Fruit fly (Drosophila melanogaster): ENCODE data around the gene CG14811.
A peak's percentile ranks its signal among the peaks of the same experiment; 100 is the strongest.

CG14811 gene

DNA sequence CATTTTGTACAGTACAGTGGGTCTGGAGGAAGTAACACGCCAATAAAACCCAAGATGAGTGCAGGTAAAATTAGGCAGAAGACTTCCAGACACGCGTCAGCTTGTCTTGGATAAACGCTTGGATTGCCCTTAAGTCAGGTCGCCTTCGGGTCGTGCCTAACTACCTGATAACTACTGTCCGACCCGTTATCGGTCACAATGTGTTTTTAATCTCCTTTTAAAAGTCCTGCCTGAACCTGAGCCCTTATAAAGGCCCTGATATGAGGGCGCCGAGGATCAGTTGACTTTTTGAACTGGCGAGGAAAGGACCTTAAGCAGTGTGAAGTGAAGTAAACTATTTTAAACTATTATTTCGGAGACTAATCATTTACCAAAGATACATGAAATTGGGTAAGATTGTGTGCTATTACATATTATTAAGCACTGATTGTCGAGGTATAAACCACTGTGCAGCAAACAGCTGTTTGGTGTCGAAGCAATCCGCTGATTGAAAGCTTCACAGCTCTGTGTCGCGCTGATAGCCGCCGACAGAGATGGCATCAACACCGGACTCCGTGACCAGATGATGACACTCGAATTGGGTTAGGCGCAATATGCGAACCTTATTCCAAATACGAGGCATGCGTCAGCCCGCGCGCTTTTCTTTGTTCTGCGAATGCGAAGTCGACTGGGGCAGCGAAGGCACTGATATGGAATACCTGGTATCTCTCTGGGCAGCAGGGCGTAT lies 1.9 kb upstream of the CG14811 start:
- TF ChIP-seq Pif1B (GFP tag; optimal IDR thresholded peaks at IDR 0.05) (no peak), CG14655 (GFP tag; optimal IDR thresholded peaks at IDR 0.05) (no peak), CG32121 (GFP tag; IDR thresholded peaks at IDR 0.05) (no peak)

DNA sequence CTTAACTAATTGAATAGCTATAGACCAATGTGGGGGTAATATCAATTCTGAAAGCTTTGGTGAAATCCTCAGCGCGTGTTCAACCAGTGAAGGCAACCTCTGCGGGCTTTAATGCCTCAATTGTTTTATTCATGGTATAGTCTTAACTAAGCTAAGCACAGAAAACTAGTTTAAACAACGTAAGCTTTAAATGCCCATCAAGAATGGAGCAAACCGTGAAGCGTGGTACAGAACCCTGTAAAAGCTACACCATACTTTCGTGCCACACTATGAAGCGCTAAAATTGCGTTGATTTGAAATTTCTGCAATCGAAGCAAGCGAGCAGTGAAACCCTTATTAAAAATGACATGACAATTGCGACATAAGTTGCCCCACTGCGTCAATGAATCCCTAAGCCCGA lies 1.1 kb downstream of the CG14811 start:
- no peak for TF ChIP-seq CG8301 (tag; optimal IDR thresholded peaks at IDR 0.05)
- no peak for TF ChIP-seq CG12605 (GFP tag; IDR thresholded peaks at IDR 0.05)
- TF ChIP-seq CG4496 (GFP tag; IDR thresholded peaks at IDR 0.05), result no peak
- TF ChIP-seq CG10348 (GFP tag; IDR thresholded peaks at IDR 0.05), result no peak
- TF ChIP-seq fd96Ca (GFP tag; IDR thresholded peaks at IDR 0.05), result no peak
- TF ChIP-seq CG17806 (tag; optimal IDR thresholded peaks at IDR 0.05), result no peak
- TF ChIP-seq Pif1B (GFP tag; optimal IDR thresholded peaks at IDR 0.05), result no peak
- TF ChIP-seq CG14655 (GFP tag; optimal IDR thresholded peaks at IDR 0.05), result no peak
- no peak for TF ChIP-seq EcR (GFP tag; optimal IDR thresholded peaks at IDR 0.05)
- no peak for TF ChIP-seq Ets98B (GFP tag; IDR thresholded peaks at IDR 0.05)
- no peak for TF ChIP-seq rn (GFP tag; IDR thresholded peaks at IDR 0.05)
- TF ChIP-seq D1 (tag; optimal IDR thresholded peaks at IDR 0.05), result no peak
- no peak for TF ChIP-seq gl (tag; optimal IDR thresholded peaks at IDR 0.05)
- no peak for TF ChIP-seq CG13204 (GFP tag; optimal IDR thresholded peaks at IDR 0.05)
- TF ChIP-seq Snoo (tag; optimal IDR thresholded peaks at IDR 0.05), result no peak
- no peak for TF ChIP-seq CG15710 (tag; optimal IDR thresholded peaks at IDR 0.05)
- no peak for TF ChIP-seq CG8159 (tag; optimal IDR thresholded peaks at IDR 0.05)
- TF ChIP-seq CG34367 (tag; optimal IDR thresholded peaks at IDR 0.05), result no peak

DNA sequence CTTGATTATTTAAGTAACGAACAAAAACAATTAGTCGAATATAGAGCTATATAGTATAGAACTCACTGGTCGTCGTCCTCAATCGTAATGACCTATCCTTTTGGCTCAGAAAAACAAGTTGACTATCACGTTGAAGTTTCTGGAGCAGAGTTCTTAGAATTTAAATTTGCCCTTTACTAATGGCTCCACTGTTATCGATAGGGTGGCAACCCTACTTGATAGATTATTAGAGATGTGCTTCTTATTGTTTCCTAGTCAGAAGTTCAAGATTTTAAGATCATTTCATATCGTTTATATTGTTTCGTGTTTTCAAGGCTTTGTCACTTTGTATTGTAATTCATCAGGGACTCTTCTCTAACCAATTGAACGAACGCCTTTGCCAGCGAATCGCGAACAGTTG lies 1.9 kb downstream of the CG14811 start, which contains the start of gene CG14810:
CG14810 (minus strand) TSS at position 101 of the 400 bp plus-strand sequence.
- TF ChIP-seq EcR (GFP tag; optimal IDR thresholded peaks at IDR 0.05) (no peak), fd96Ca (GFP tag; IDR thresholded peaks at IDR 0.05) (no peak), CG15710 (tag; optimal IDR thresholded peaks at IDR 0.05) (no peak), CG8301 (tag; optimal IDR thresholded peaks at IDR 0.05) (no peak), Pif1B (GFP tag; optimal IDR thresholded peaks at IDR 0.05) (no peak), CG17806 (tag; optimal IDR thresholded peaks at IDR 0.05) (no peak)

DNA sequence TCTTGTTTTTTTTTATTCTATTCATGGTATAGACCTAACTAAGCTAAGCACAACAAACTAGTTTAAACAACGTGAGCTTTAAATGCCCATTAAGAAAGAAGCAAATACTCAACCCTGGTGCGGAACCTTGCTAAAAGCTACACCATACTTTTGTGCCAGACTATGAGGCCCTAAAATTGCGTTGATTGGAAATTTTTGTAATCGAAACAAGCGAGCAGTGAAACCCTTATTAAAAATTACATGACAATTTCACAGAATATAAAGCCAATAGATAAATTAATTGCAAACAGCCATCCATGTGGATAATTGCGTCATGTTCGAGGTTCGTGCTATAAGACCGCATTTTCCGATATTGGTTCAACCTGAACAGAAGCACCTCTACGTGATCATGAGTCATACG lies 3.2 kb downstream of the CG14811 start:
- TF ChIP-seq Snoo (tag; optimal IDR thresholded peaks at IDR 0.05) (no peak), fd96Ca (GFP tag; IDR thresholded peaks at IDR 0.05) (no peak), CG4496 (GFP tag; IDR thresholded peaks at IDR 0.05) (no peak), Pif1B (GFP tag; optimal IDR thresholded peaks at IDR 0.05) (no peak), rn (GFP tag; IDR thresholded peaks at IDR 0.05) (no peak), CG34367 (tag; optimal IDR thresholded peaks at IDR 0.05) (no peak), CG13204 (GFP tag; optimal IDR thresholded peaks at IDR 0.05) (no peak), CG9948 (tag; optimal IDR thresholded peaks at IDR 0.05) (no peak), gl (tag; optimal IDR thresholded peaks at IDR 0.05) (no peak), CG15710 (tag; optimal IDR thresholded peaks at IDR 0.05) (no peak), CG17806 (tag; optimal IDR thresholded peaks at IDR 0.05) (no peak), CG32121 (GFP tag; IDR thresholded peaks at IDR 0.05) (no peak), Pif1A (GFP tag; optimal IDR thresholded peaks at IDR 0.05) (no peak), EcR (GFP tag; optimal IDR thresholded peaks at IDR 0.05) (no peak), CG12605 (GFP tag; IDR thresholded peaks at IDR 0.05) (no peak), CG14655 (GFP tag; optimal IDR thresholded peaks at IDR 0.05) (no peak), D1 (tag; optimal IDR thresholded peaks at IDR 0.05) (no peak), CG8159 (tag; optimal IDR thresholded peaks at IDR 0.05) (no peak), CG8301 (tag; optimal IDR thresholded peaks at IDR 0.05) (no peak)

DNA sequence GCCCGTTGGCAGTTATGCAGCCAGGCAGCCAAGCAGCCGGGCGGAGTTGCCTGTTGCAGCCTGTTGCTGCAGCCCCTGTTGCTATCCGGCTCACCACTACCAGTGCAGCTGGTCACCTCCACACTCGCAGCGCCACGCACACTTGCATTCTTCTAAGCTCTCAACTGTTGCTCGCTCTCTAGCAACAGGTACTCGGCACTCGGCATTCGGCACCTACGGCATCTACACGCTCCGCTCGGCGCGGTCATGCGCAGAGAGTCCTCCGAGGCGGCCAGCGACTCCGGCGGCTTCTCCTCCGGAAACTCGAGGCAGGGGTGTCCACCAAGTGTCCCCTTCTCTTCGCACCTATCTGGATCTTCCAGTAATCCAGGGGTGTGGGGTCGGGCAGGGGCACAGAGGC lies 11.0 kb downstream of the CG14811 start:
- TF ChIP-seq CG12605 (GFP tag; IDR thresholded peaks at IDR 0.05), result peak; percentile 93
- no peak for TF ChIP-seq EcR (GFP tag; optimal IDR thresholded peaks at IDR 0.05)

DNA sequence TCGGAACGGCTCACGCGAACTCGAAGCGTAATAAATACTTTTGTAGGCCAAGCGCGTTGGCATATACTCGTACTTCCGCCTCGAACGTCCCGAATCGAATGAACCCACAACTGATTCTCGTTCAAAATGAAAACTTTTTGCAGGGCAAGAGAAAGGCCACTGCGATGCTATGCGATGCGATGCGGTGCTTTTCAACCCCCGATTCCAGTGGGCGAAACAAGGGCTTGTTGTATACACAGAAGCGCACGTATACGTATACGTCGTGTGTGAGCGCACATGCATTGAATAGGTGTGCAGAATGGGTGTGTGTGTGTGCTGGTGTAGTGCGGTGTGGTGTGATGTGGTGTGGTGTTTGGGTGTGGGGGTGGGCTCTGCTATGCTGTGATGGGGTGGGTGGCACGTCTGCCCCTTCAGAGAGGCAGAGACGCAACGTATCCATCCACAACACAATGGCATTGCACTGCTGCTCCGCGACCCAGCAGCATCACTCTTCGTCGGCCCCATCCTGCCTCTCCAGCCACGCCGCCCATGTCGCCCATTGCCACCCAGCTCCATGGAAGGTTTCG lies 28.3 kb downstream of the CG14811 start:
- TF ChIP-seq CG32121 (GFP tag; IDR thresholded peaks at IDR 0.05) (no peak), CG13204 (GFP tag; optimal IDR thresholded peaks at IDR 0.05) (peak; percentile 73)

DNA sequence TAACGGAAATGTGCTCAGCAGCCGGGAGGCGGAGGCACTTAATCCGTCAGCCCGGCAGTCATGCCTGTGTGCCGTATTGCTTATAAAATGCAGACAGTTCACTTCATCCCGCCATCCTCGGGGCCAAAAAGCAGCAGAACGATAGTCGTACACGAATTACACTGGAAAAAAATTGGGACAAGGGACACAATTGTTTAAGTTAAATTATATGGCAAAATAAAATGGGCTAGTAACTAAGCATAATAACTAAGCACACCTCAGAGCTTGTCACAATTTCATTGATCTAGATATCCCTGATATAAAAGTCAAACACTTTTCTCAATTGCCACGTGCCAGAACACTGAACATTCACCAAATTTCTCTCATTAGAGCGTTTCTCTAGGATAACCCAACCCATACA lies 32.9 kb downstream of the CG14811 start, which contains the start of gene CG32806:
CG32806 (plus strand) TSS at position 301 of the 400 bp plus-strand sequence.
- no peak for TF ChIP-seq EcR (GFP tag; optimal IDR thresholded peaks at IDR 0.05)
- no peak for TF ChIP-seq rn (GFP tag; IDR thresholded peaks at IDR 0.05)
- no peak for TF ChIP-seq fd96Ca (GFP tag; IDR thresholded peaks at IDR 0.05)
- TF ChIP-seq CG34367 (tag; optimal IDR thresholded peaks at IDR 0.05), result no peak
- no peak for TF ChIP-seq D1 (tag; optimal IDR thresholded peaks at IDR 0.05)
- no peak for TF ChIP-seq CG8159 (tag; optimal IDR thresholded peaks at IDR 0.05)
- no peak for TF ChIP-seq CG15710 (tag; optimal IDR thresholded peaks at IDR 0.05)
- TF ChIP-seq CG8301 (tag; optimal IDR thresholded peaks at IDR 0.05), result no peak
- TF ChIP-seq CG14655 (GFP tag; optimal IDR thresholded peaks at IDR 0.05), result no peak
- TF ChIP-seq CG12605 (GFP tag; IDR thresholded peaks at IDR 0.05), result no peak
- TF ChIP-seq CG9948 (tag; optimal IDR thresholded peaks at IDR 0.05), result no peak

Data from whole organism, pupa.